Worm (Caenorhabditis elegans) whole organism, late embryonic: ENCODE data around the gene twk-33.

Experiments
- F13H6.1 ChIP-seq: sonication (generic microtip); optimal IDR thresholded peaks from 2 replicates; lab custom pipeline; 2016; ENCODE audit warnings: missing genetic modification characterization, missing compliant biosample characterization
- ama-1 ChIP-seq: fragments of 150-350 bp; optimal IDR thresholded peaks from 2 replicates; lab custom pipeline; 2014
- elt-2 ChIP-seq: sonication (generic microtip); optimal IDR thresholded peaks from 2 replicates; lab custom pipeline; 2016; ENCODE audit warnings: missing genetic modification reagents, missing genetic modification characterization, missing compliant biosample characterization
- eyg-1 ChIP-seq: sonication (generic microtip); optimal IDR thresholded peaks from 2 replicates; lab custom pipeline; 2016; ENCODE audit warnings: missing genotype, missing genetic modification characterization, missing compliant biosample characterization
- nhr-11 ChIP-seq: fragments of 150-350 bp; optimal IDR thresholded peaks from 2 replicates; lab custom pipeline; 2014; ENCODE audit warnings: missing biosample characterization, missing genetic modification characterization
- pha-4 ChIP-seq: fragments of 150-350 bp; optimal IDR thresholded peaks from 2 replicates; lab custom pipeline; 2018; ENCODE audit warnings: missing biosample characterization, missing genetic modification reagents, missing genetic modification characterization
- ref-2 ChIP-seq: sonication (generic microtip); optimal IDR thresholded peaks from 2 replicates; lab custom pipeline; 2016; ENCODE audit warnings: missing genetic modification characterization, missing compliant biosample characterization
- ttx-3 ChIP-seq: sonication (generic microtip); optimal IDR thresholded peaks from 2 replicates; lab custom pipeline; 2016; ENCODE audit warnings: missing genetic modification reagents, missing genetic modification characterization, missing compliant biosample characterization

ce11 chrV:17712349-17712748, 1.8 kb downstream of the twk-33 start:
- no peak for TF ChIP-seq eyg-1 (tag; lab: Kevin White, UChicago)
- TF ChIP-seq ttx-3 (tag; lab: Kevin White, UChicago): no peak
- no peak for TF ChIP-seq elt-2 (tag; lab: Kevin White, UChicago)
- no peak for TF ChIP-seq F13H6.1 (tag; lab: Kevin White, UChicago)
- no peak for TF ChIP-seq nhr-11
- TF ChIP-seq ref-2 (tag; lab: Kevin White, UChicago): no peak
- no peak for TF ChIP-seq pha-4 (tag; lab: Kevin White, UChicago)
- no peak for TF ChIP-seq ama-1
